Worm (Caenorhabditis elegans) whole organism, mixed stage, embryonic: Measurements from ENCODE around the gene daf-1.

Experiments
- M03D4.4 ChIP-seq: sonication (generic microtip); optimal IDR thresholded peaks from 2 replicates; lab custom pipeline; 2017; ENCODE audit warnings: mild to moderate bottlenecking, missing genetic modification characterization, missing compliant biosample characterization
- lin-13 ChIP-seq: fragments of 150-350 bp; optimal IDR thresholded peaks from 2 replicates; lab custom pipeline; 2014; ENCODE audit warnings: missing biosample characterization, missing genetic modification characterization
- lin-32 ChIP-seq: fragments of 200-800 bp; sonication (Bioruptor generic); optimal IDR thresholded peaks from 2 replicates; lab custom pipeline; 2018; ENCODE audit warnings: mild to moderate bottlenecking, missing genetic modification characterization, missing compliant biosample characterization
- nhr-12 ChIP-seq: fragments of 150-350 bp; optimal IDR thresholded peaks from 2 replicates; lab custom pipeline; 2014; ENCODE audit warnings: missing biosample characterization, missing genetic modification characterization

- TF ChIP-seq nhr-12 (tag; lab: Kevin White, UChicago), result no peak
- TF ChIP-seq lin-32, result no peak
- no peak for TF ChIP-seq lin-13 (tag; lab: Kevin White, UChicago)
- TF ChIP-seq M03D4.4 (tag; lab: Kevin White, UChicago), result no peak
Measured at ce11 chrIV:132095-132494, at the start of gene daf-1.
